Fruit fly (Drosophila melanogaster): Measurements from ENCODE around the gene sqz.

Gene sqz

DNA sequence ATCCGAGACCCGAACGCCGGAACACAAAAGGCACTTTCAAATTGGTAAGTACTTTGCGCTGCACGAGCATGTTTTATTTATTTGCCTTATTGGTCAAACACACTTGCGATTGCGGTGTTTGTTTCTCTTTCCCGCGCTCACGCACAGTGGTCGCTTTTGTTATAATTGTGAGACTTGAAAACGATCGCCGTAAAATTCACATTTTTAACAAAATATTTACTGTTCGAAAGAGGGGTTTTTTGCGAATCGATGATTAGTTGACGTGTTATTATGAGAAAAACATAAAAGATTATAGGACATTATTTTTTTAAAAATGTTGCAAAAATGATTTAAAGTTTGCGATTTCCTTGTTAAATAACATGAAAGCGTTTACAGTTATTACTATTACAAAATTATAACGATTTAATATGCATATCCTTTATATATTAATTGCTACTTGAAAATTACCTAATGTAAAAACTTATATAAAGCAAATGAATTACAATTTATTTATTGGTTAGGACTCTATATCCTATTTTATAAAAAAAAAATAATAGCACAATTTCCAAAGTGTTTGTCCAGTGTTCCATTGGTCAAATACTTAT lies 954 bp downstream of the sqz start (continued):
- no peak for TF ChIP-seq chn (GFP tag; optimal IDR thresholded peaks at IDR 0.05)
- peak; percentile 17 for TF ChIP-seq odd (GFP tag; optimal IDR thresholded peaks at IDR 0.05)
- no peak for TF ChIP-seq gsb-n (tag; optimal IDR thresholded peaks at IDR 0.05)
- peak in 1 of 2 experiments; percentile 65 for TF ChIP-seq Hr51 (GFP tag; optimal IDR thresholded peaks at IDR 0.05)
- TF ChIP-seq CG4360 (GFP tag; IDR thresholded peaks at IDR 0.05): peak; percentile 15; the same call in 1 of the 2 replicates
- TF ChIP-seq CG31441 (GFP tag; IDR thresholded peaks at IDR 0.05): peak; percentile 62
- TF ChIP-seq CG17829 (tag; optimal IDR thresholded peaks at IDR 0.05): peak; percentile 9
- TF ChIP-seq ash1 (GFP tag; optimal IDR thresholded peaks at IDR 0.05): no peak
- peak; percentile 6 for TF ChIP-seq CG15601 (tag; optimal IDR thresholded peaks at IDR 0.05)
- TF ChIP-seq CG9876 (GFP tag; optimal IDR thresholded peaks at IDR 0.05): no peak
- TF ChIP-seq CG11504 (tag; optimal IDR thresholded peaks at IDR 0.05): peak; percentile 69
- TF ChIP-seq sim (GFP tag; IDR thresholded peaks at IDR 0.05): no peak
- TF ChIP-seq CG1792 (GFP tag; optimal IDR thresholded peaks at IDR 0.05): no peak
- no peak for TF ChIP-seq wdn (GFP tag; IDR thresholded peaks at IDR 0.05)
- peak; percentile 9 for TF ChIP-seq CG18599 (GFP tag; optimal IDR thresholded peaks at IDR 0.05)
- no peak for TF ChIP-seq pan (optimal IDR thresholded peaks at IDR 0.05)
- TF ChIP-seq pan (GFP tag; optimal IDR thresholded peaks at IDR 0.05 in 1 of 2, IDR thresholded peaks at IDR 0.05 in 1 of 2): no peak
- TF ChIP-seq vvl (GFP tag; IDR thresholded peaks at IDR 0.05): peak; percentile 47; the same call in 1 of the 2 replicates
- TF ChIP-seq Dref (GFP tag; IDR thresholded peaks at IDR 0.05): no peak
- no peak for TF ChIP-seq CG2129 (GFP tag; IDR thresholded peaks at IDR 0.05; ENCODE audit: partially characterized antibody)
- peak; percentile 59 for TF ChIP-seq CG4424 (GFP tag; optimal IDR thresholded peaks at IDR 0.05)
- TF ChIP-seq zf30C (GFP tag; optimal IDR thresholded peaks at IDR 0.05): no peak
- peak; percentile 28 for TF ChIP-seq HLH54F (GFP tag; optimal IDR thresholded peaks at IDR 0.05)
- TF ChIP-seq grau (tag; optimal IDR thresholded peaks at IDR 0.05): peak; percentile 60
- TF ChIP-seq CG13287 (GFP tag; IDR thresholded peaks at IDR 0.05; ENCODE audit: partially characterized antibody): no peak
- 0 out of 2 replicates have a peak, but pooled peaks have one; percentile 37 for TF ChIP-seq Atf6 (GFP tag; IDR thresholded peaks at IDR 0.05)
- TF ChIP-seq CG7271 (tag; optimal IDR thresholded peaks at IDR 0.05): no peak
- no peak for TF ChIP-seq CG11093 (GFP tag; IDR thresholded peaks at IDR 0.05)
- no peak for TF ChIP-seq zfh2 (GFP tag; optimal IDR thresholded peaks at IDR 0.05)
- TF ChIP-seq PHDP (tag; optimal IDR thresholded peaks at IDR 0.05): peak; percentile 35
- TF ChIP-seq zen2 (GFP tag; IDR thresholded peaks at IDR 0.05; ENCODE audit: partially characterized antibody): no peak
- peak; percentile 2 for TF ChIP-seq Asciz (GFP tag; optimal IDR thresholded peaks at IDR 0.05)
- no peak for TF ChIP-seq Vsx1 (GFP tag; optimal IDR thresholded peaks at IDR 0.05)
- TF ChIP-seq tup (GFP tag; optimal IDR thresholded peaks at IDR 0.05): no peak
- peak; percentile 16 for TF ChIP-seq HmgZ (tag; optimal IDR thresholded peaks at IDR 0.05)
- no peak for TF ChIP-seq ara (GFP tag; IDR thresholded peaks at IDR 0.05)
- TF ChIP-seq CG3838 (GFP tag; optimal IDR thresholded peaks at IDR 0.05): no peak
- TF ChIP-seq CG4707 (GFP tag; optimal IDR thresholded peaks at IDR 0.05): peak; percentile 87
- 0 out of 2 replicates have a peak, but pooled peaks have one; percentile 17 for TF ChIP-seq CG32767 (GFP tag; IDR thresholded peaks at IDR 0.05)
- peak; percentile 84 for TF ChIP-seq Med (GFP tag)
- TF ChIP-seq CG4404 (GFP tag; IDR thresholded peaks at IDR 0.05): no peak
- TF ChIP-seq bcd (GFP tag; optimal IDR thresholded peaks at IDR 0.05): peak; percentile 36
- TF ChIP-seq CG16863 (GFP tag; optimal IDR thresholded peaks at IDR 0.05): peak; percentile 44
- no peak for TF ChIP-seq CG6813 (GFP tag; optimal IDR thresholded peaks at IDR 0.05)
- peak; percentile 63 for TF ChIP-seq CG8924 (tag; optimal IDR thresholded peaks at IDR 0.05)
- TF ChIP-seq sob (GFP tag; IDR thresholded peaks at IDR 0.05): peak; percentile 50; the same call in 1 of the 2 replicates
- TF ChIP-seq CG7372 (GFP tag; IDR thresholded peaks at IDR 0.05): no peak
- no peak for TF ChIP-seq fd3F (GFP tag; optimal IDR thresholded peaks at IDR 0.05)
- no peak for TF ChIP-seq pb (GFP tag; optimal IDR thresholded peaks at IDR 0.05)
- no peak for TF ChIP-seq hbn (GFP tag; IDR thresholded peaks at IDR 0.05; ENCODE audit: partially characterized antibody)

All from whole organism, embryonic.